Worm (Caenorhabditis elegans) whole organism, L2 larva: ENCODE measurements around the gene mpk-1.

ENCODE experiments used
- ZK546.5 ChIP-seq: sonication (generic microtip); optimal IDR thresholded peaks from 2 replicates; lab custom pipeline; 2017; ENCODE audit warnings: missing biosample characterization, missing genetic modification characterization
- aly-2 ChIP-seq: fragments of 150-350 bp; optimal IDR thresholded peaks from 2 replicates; lab custom pipeline; 2014; ENCODE audit warnings: missing biosample characterization, missing genetic modification characterization
- ama-1 ChIP-seq: fragments of 150-350 bp; optimal IDR thresholded peaks from 2 replicates; lab custom pipeline; 2018; ENCODE audit warnings: inconsistent platforms
- blmp-1 ChIP-seq: sonication (generic microtip); optimal IDR thresholded peaks from 2 replicates; lab custom pipeline; 2017; ENCODE audit warnings: missing genetic modification characterization, mild to moderate bottlenecking, missing compliant biosample characterization, antibody characterized with exemption, moderate library complexity; ENCODE audit not compliant: insufficient read depth
- egl-27 ChIP-seq: sonication (generic microtip); optimal IDR thresholded peaks from 3 replicates; lab custom pipeline; 2017; ENCODE audit warnings: missing biosample characterization, missing genetic modification reagents, missing genetic modification characterization
- elt-1 ChIP-seq: fragments of 150-350 bp; optimal IDR thresholded peaks from 2 replicates; lab custom pipeline; 2014; ENCODE audit warnings: missing biosample characterization, missing genetic modification characterization
- lin-11 ChIP-seq: fragments of 150-350 bp; sonication (generic microtip); optimal IDR thresholded peaks from 2 replicates; lab custom pipeline; 2014; ENCODE audit warnings: missing biosample characterization, missing genetic modification characterization, inconsistent platforms, mixed read lengths
- lin-39 ChIP-seq: fragments of 150-350 bp; optimal IDR thresholded peaks from 2 replicates; lab custom pipeline; 2014; ENCODE audit warnings: missing biosample characterization, missing genetic modification reagents, missing genetic modification characterization
- nhr-12 ChIP-seq: fragments of 150-350 bp; optimal IDR thresholded peaks from 2 replicates; lab custom pipeline; 2014; ENCODE audit warnings: missing biosample characterization, missing genetic modification characterization
- snpc-4 ChIP-seq: fragments of 150-350 bp; optimal IDR thresholded peaks from 2 replicates; lab custom pipeline; 2014; ENCODE audit warnings: missing biosample characterization, missing genetic modification characterization
- unc-62 ChIP-seq: fragments of 150-350 bp; optimal IDR thresholded peaks from 2 replicates; lab custom pipeline; 2014; ENCODE audit warnings: missing biosample characterization, missing genetic modification reagents, missing genetic modification characterization
- ztf-11 ChIP-seq: sonication (generic microtip); optimal IDR thresholded peaks from 2 replicates; lab custom pipeline; 2017; ENCODE audit warnings: missing biosample characterization, missing genetic modification characterization

DNA sequence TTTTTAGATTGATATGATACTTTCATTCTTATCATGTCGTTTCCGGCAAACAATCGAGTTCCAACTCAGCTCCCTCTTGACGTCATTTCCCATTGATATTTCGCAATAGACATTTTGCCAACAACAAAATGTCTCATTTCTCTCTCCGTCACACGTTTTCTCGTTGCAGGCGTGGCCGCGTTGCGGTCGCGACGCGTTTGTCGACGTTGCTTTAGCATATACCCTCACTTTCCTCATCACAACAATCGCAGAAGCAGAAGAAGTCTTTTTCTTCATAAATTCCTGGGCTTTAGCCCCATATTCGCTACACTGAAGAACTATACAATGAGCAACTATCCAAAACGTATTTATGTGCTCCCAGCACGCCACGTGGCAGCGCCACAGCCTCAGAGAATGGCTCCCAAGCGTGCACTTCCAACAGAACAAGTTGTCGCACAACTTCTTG lies 34.2 kb downstream of the mpk-1 start, which contains the start of gene xbp-1:
- peak; percentile 92 for TF ChIP-seq ama-1 (lab: Kevin White, UChicago)
- TF ChIP-seq snpc-4 (tag; lab: Kevin White, UChicago) = peak; percentile 52
- no peak for TF ChIP-seq unc-62 (GFP tag; lab: Kevin White, UChicago)
- TF ChIP-seq nhr-12 = no peak
- no peak for TF ChIP-seq ZK546.5 (tag; lab: Kevin White, UChicago)
- peak; percentile 87 for TF ChIP-seq lin-11 (tag; lab: Kevin White, UChicago)
- TF ChIP-seq egl-27 (tag; lab: Kevin White, UChicago) = peak; percentile 87
- no peak for TF ChIP-seq lin-39 (tag; lab: Kevin White, UChicago)
- no peak for TF ChIP-seq aly-2 (tag; lab: Kevin White, UChicago)
- TF ChIP-seq blmp-1 (tag; lab: Kevin White, UChicago) = peak; percentile 64
- TF ChIP-seq elt-1 = no peak
- TF ChIP-seq ztf-11 (tag; lab: Kevin White, UChicago) = no peak
